Worm (Caenorhabditis elegans): Measurements from ENCODE around the gene clec-170.

ce11 chrIV:1266724-1267123, at the start of gene clec-170:
- no peak for TF ChIP-seq dao-5 (tag; optimal IDR thresholded peaks at IDR 0.05)
- TF ChIP-seq him-1 (tag; optimal IDR thresholded peaks at IDR 0.05), result no peak

Data from whole organism, L4/young adult.